Worm (Caenorhabditis elegans) whole organism, young adult: ENCODE measurements around the gene clec-121.

Experiments
- C06A6.2 ChIP-seq: fragments of 200-800 bp; sonication (Bioruptor generic); conservative IDR thresholded peaks from 2 replicates; pipeline ENCODE4 v1.3.6; 2022; ENCODE audit warnings: missing genetic modification characterization, missing compliant biosample characterization
- F37B4.10 ChIP-seq: fragments of 200-800 bp; sonication (Bioruptor generic); IDR thresholded peaks from 2 replicates; pipeline ENCODE4 v1.3.6; 2022; ENCODE audit warnings: missing genetic modification characterization, missing compliant biosample characterization
- F49E8.2 ChIP-seq: sonication (generic microtip); optimal IDR thresholded peaks from 3 replicates; lab custom pipeline; 2017; ENCODE audit warnings: missing genetic modification characterization, mild to moderate bottlenecking, missing compliant biosample characterization, antibody characterized with exemption, moderate library complexity; ENCODE audit not compliant: insufficient read depth
- ZK185.1 ChIP-seq: sonication (generic microtip); optimal IDR thresholded peaks from 2 replicates; lab custom pipeline; 2016; ENCODE audit warnings: mild to moderate bottlenecking, missing genetic modification characterization, missing compliant biosample characterization; ENCODE audit not compliant: poor library complexity, severe bottlenecking
- ceh-91 ChIP-seq: fragments of 200-800 bp; sonication (Bioruptor generic); IDR thresholded peaks from 2 replicates; pipeline ENCODE4 v1.3.6; 2022; ENCODE audit warnings: missing genetic modification reagents, missing genetic modification characterization, missing compliant biosample characterization
- chd-7 ChIP-seq: sonication (generic microtip); optimal IDR thresholded peaks from 2 replicates; lab custom pipeline; 2016; ENCODE audit warnings: mild to moderate bottlenecking, missing genetic modification characterization, moderate library complexity, missing compliant biosample characterization
- die-1 ChIP-seq: sonication (generic microtip); optimal IDR thresholded peaks from 2 replicates; lab custom pipeline; 2016; ENCODE audit warnings: missing genotype, mild to moderate bottlenecking, missing genetic modification characterization, missing compliant biosample characterization
- egl-18 ChIP-seq: fragments of 200-800 bp; sonication (Bioruptor generic); IDR thresholded peaks from 2 replicates; pipeline ENCODE4 v1.3.6; 2022; ENCODE audit warnings: missing genetic modification reagents, missing genetic modification characterization, missing compliant biosample characterization
- lin-35 ChIP-seq, 3 experiments: fragments of 150-350 bp in 2 of 3; sonication (generic microtip) in 1 of 3; optimal IDR thresholded peaks; 2 replicates each; lab custom pipeline; 2014 to 2018; ENCODE audit warnings: missing biosample characterization in 3 of 3, missing genetic modification characterization in 3 of 3, missing genetic modification reagents in 3 of 3
- lsl-1 ChIP-seq: fragments of 200-800 bp; sonication (Bioruptor generic); optimal IDR thresholded peaks from 2 replicates; lab custom pipeline; 2018; ENCODE audit warnings: mild to moderate bottlenecking, missing genetic modification characterization, moderate library complexity, missing compliant biosample characterization
- lsy-27 ChIP-seq: sonication (generic microtip); optimal IDR thresholded peaks from 2 replicates; lab custom pipeline; 2017; ENCODE audit warnings: missing genetic modification characterization, mild to moderate bottlenecking, missing compliant biosample characterization, antibody characterized with exemption, missing genotype, borderline replicate concordance; ENCODE audit not compliant: insufficient read depth
- pbrm-1 ChIP-seq: fragments of 200-800 bp; sonication (Bioruptor generic); IDR thresholded peaks from 2 replicates; pipeline ENCODE4 v1.3.6; 2022; ENCODE audit warnings: missing genetic modification reagents, missing genetic modification characterization, missing compliant biosample characterization
- unc-62 ChIP-seq: fragments of 150-350 bp; optimal IDR thresholded peaks from 2 replicates; lab custom pipeline; 2014; ENCODE audit warnings: missing biosample characterization, missing genetic modification reagents, missing genetic modification characterization

ce11 chrII:3149521-3150190 lies 47.5 kb downstream of the clec-121 start, which contains the start of the genes T10D4.11 and T10D4.1:
- TF ChIP-seq lsl-1 (GFP tag; lab: Kevin White, UChicago) (no peak), pbrm-1 (GFP tag; lab: Robert Waterston, UW) (no peak), lsy-27 (tag; lab: Kevin White, UChicago) (no peak), die-1 (tag; lab: Kevin White, UChicago) (no peak), unc-62 (GFP tag; lab: Kevin White, UChicago) (no peak), F49E8.2 (no peak), egl-18 (GFP tag; lab: Robert Waterston, UW) (no peak), F37B4.10 (no peak), ceh-91 (GFP tag; lab: Robert Waterston, UW) (no peak), ZK185.1 (tag; lab: Kevin White, UChicago) (no peak), C06A6.2 (no peak), chd-7 (tag; lab: Kevin White, UChicago) (no peak), lin-35 (GFP tag; optimal IDR thresholded peaks at IDR 0.05; lab: Kevin White, UChicago) (no peak)
